Worm (Caenorhabditis elegans) whole organism, L2 larva: ENCODE results near the gene F36D3.16.

Experiments used
- C34F6.9 ChIP-seq: fragments of 150-350 bp; optimal IDR thresholded peaks from 2 replicates; lab custom pipeline; 2014; ENCODE audit warnings: missing biosample characterization, missing genetic modification characterization
- F13H6.1 ChIP-seq: sonication (generic microtip); optimal IDR thresholded peaks from 2 replicates; lab custom pipeline; 2016; ENCODE audit warnings: missing genetic modification characterization, missing compliant biosample characterization
- ZK546.5 ChIP-seq: sonication (generic microtip); optimal IDR thresholded peaks from 2 replicates; lab custom pipeline; 2017; ENCODE audit warnings: missing biosample characterization, missing genetic modification characterization
- alr-1 ChIP-seq: fragments of 150-350 bp; optimal IDR thresholded peaks from 2 replicates; lab custom pipeline; 2014; ENCODE audit warnings: missing biosample characterization, missing genetic modification characterization
- aly-2 ChIP-seq: fragments of 150-350 bp; optimal IDR thresholded peaks from 2 replicates; lab custom pipeline; 2014; ENCODE audit warnings: missing biosample characterization, missing genetic modification characterization
- ama-1 ChIP-seq: fragments of 150-350 bp; optimal IDR thresholded peaks from 2 replicates; lab custom pipeline; 2018; ENCODE audit warnings: inconsistent platforms
- blmp-1 ChIP-seq: sonication (generic microtip); optimal IDR thresholded peaks from 2 replicates; lab custom pipeline; 2017; ENCODE audit warnings: missing genetic modification characterization, mild to moderate bottlenecking, missing compliant biosample characterization, antibody characterized with exemption, moderate library complexity; ENCODE audit not compliant: insufficient read depth
- ceh-82 ChIP-seq: fragments of 150-350 bp; optimal IDR thresholded peaks from 2 replicates; lab custom pipeline; 2014; ENCODE audit warnings: missing biosample characterization, missing genetic modification characterization
- crh-2 ChIP-seq: sonication (generic microtip); optimal IDR thresholded peaks from 2 replicates; lab custom pipeline; 2017; ENCODE audit warnings: missing biosample characterization, missing genetic modification characterization
- dmd-4 ChIP-seq: sonication (generic microtip); optimal IDR thresholded peaks from 2 replicates; lab custom pipeline; 2017; ENCODE audit warnings: missing biosample characterization, missing genetic modification characterization
- egl-27 ChIP-seq: sonication (generic microtip); optimal IDR thresholded peaks from 3 replicates; lab custom pipeline; 2017; ENCODE audit warnings: missing biosample characterization, missing genetic modification reagents, missing genetic modification characterization
- elt-1 ChIP-seq: fragments of 150-350 bp; optimal IDR thresholded peaks from 2 replicates; lab custom pipeline; 2014; ENCODE audit warnings: missing biosample characterization, missing genetic modification characterization
- elt-3 ChIP-seq: sonication (generic microtip); optimal IDR thresholded peaks from 2 replicates; lab custom pipeline; 2017; ENCODE audit warnings: missing biosample characterization, missing genetic modification characterization
- fos-1 ChIP-seq: fragments of 150-350 bp; optimal IDR thresholded peaks from 2 replicates; lab custom pipeline; 2014; ENCODE audit warnings: missing biosample characterization, missing genetic modification characterization
- gmeb-1 ChIP-seq: fragments of 150-350 bp; optimal IDR thresholded peaks from 2 replicates; lab custom pipeline; 2014; ENCODE audit warnings: missing biosample characterization, missing genetic modification characterization
- lin-13 ChIP-seq: fragments of 150-350 bp; optimal IDR thresholded peaks from 2 replicates; lab custom pipeline; 2014; ENCODE audit warnings: missing biosample characterization, missing genetic modification reagents, missing genetic modification characterization
- lsy-2 ChIP-seq, 2 experiments: fragments of 150-350 bp in 1 of 2; sonication (generic microtip) in 1 of 2; optimal IDR thresholded peaks; 2 replicates each; lab custom pipeline; 2014 to 2017; ENCODE audit warnings: missing biosample characterization in 2 of 2, missing genetic modification characterization in 2 of 2
- mab-5 ChIP-seq: fragments of 150-350 bp; optimal IDR thresholded peaks from 2 replicates; lab custom pipeline; 2014; ENCODE audit warnings: missing biosample characterization, missing genetic modification characterization
- mdl-1 ChIP-seq, 2 experiments: fragments of 150-350 bp in 1 of 2; sonication (generic microtip) in 1 of 2; optimal IDR thresholded peaks; 2 replicates each; lab custom pipeline; 2017; ENCODE audit warnings: missing biosample characterization in 2 of 2, missing genetic modification characterization in 2 of 2
- nhr-10 ChIP-seq: sonication (generic microtip); optimal IDR thresholded peaks from 2 replicates; lab custom pipeline; 2017; ENCODE audit warnings: missing biosample characterization, missing genetic modification characterization
- nhr-11 ChIP-seq: fragments of 150-350 bp; optimal IDR thresholded peaks from 2 replicates; lab custom pipeline; 2014; ENCODE audit warnings: missing biosample characterization, missing genetic modification characterization
- nhr-12 ChIP-seq: fragments of 150-350 bp; optimal IDR thresholded peaks from 2 replicates; lab custom pipeline; 2014; ENCODE audit warnings: missing biosample characterization, missing genetic modification characterization
- nhr-23 ChIP-seq: fragments of 150-350 bp; optimal IDR thresholded peaks from 2 replicates; lab custom pipeline; 2014; ENCODE audit warnings: missing biosample characterization, missing genetic modification reagents, missing genetic modification characterization
- nhr-25 ChIP-seq: fragments of 150-350 bp; sonication (generic microtip); optimal IDR thresholded peaks from 3 replicates; lab custom pipeline; 2014; ENCODE audit warnings: missing biosample characterization, missing genetic modification characterization
- nhr-6 ChIP-seq: fragments of 150-350 bp; optimal IDR thresholded peaks from 2 replicates; lab custom pipeline; 2014; ENCODE audit warnings: missing biosample characterization, missing genetic modification characterization
- nhr-77 ChIP-seq: fragments of 150-350 bp; optimal IDR thresholded peaks from 2 replicates; lab custom pipeline; 2014; ENCODE audit warnings: missing biosample characterization, missing genetic modification characterization
- skn-1 ChIP-seq: sonication (generic microtip); optimal IDR thresholded peaks from 2 replicates; lab custom pipeline; 2017; ENCODE audit warnings: missing biosample characterization, missing genetic modification characterization
- sma-3 ChIP-seq: sonication (generic microtip); optimal IDR thresholded peaks from 2 replicates; lab custom pipeline; 2016; ENCODE audit warnings: missing genetic modification reagents, missing genetic modification characterization, missing compliant biosample characterization
- snpc-4 ChIP-seq: fragments of 150-350 bp; optimal IDR thresholded peaks from 2 replicates; lab custom pipeline; 2014; ENCODE audit warnings: missing biosample characterization, missing genetic modification characterization
- unc-39 ChIP-seq: fragments of 150-350 bp; optimal IDR thresholded peaks from 2 replicates; lab custom pipeline; 2014; ENCODE audit warnings: missing biosample characterization, missing genetic modification characterization
- zag-1 ChIP-seq: fragments of 150-350 bp; optimal IDR thresholded peaks from 2 replicates; lab custom pipeline; 2014; ENCODE audit warnings: missing biosample characterization, missing genetic modification characterization
- ztf-1 ChIP-seq: fragments of 200-800 bp; sonication (Bioruptor generic); conservative IDR thresholded peaks from 2 replicates; pipeline ENCODE4 v1.3.6; 2022; ENCODE audit warnings: missing genetic modification characterization, missing compliant biosample characterization
- ztf-11 ChIP-seq: sonication (generic microtip); optimal IDR thresholded peaks from 2 replicates; lab custom pipeline; 2017; ENCODE audit warnings: missing biosample characterization, missing genetic modification characterization
- ztf-4 ChIP-seq: fragments of 150-350 bp; optimal IDR thresholded peaks from 2 replicates; lab custom pipeline; 2014; ENCODE audit warnings: missing biosample characterization, missing genetic modification characterization

F36D3.16 gene

DNA sequence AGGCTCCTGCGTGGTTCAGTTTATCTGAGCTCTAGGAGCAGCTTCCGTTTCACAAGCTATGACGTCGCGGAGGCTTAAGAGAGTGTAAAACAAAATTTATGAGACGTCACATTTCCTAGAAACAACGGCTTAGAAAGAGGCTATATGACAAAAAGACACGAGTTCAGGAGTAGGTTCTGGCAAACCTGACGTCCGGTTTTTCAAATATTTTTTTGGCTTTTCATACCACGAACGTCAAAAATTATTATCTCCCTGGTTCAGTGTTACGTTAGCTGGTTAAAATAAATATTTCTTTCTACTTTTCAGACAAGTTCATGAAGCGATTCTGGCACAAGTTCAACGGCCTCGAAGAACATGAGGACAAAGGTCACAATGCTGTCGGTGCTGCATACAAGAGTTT is at the start of gene F36D3.16:
TSS of gene F36D3.16 (plus strand) at position 301 of the 400 bp plus-strand sequence.
- TF ChIP-seq aly-2 (tag; lab: Kevin White, UChicago) (no peak), nhr-12 (tag; lab: Kevin White, UChicago) (no peak), lin-13 (GFP tag; lab: Kevin White, UChicago) (no peak), ztf-1 (GFP tag; lab: Robert Waterston, UW) (no peak), nhr-10 (tag; lab: Kevin White, UChicago) (no peak)

DNA sequence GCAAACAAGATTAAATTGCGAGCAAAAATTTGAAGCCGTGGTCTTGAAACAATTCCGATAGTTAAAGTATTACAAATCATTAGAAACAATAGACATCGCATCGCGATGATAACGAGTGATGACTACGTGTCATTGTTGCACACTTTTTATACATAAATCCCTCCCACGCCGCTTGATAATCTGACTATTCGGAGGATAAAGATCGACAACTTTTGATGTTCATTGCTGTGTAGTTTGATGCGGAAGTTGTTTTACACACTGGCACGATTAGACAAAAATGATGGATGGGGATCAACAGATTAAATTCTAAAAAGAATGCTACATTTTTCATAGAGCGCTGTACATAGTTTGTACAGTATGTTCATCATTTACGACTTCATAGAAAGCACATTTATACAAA is 48.6 kb upstream of the F36D3.16 start, which contains the start of gene T08G3.11:
TSS of gene T08G3.11 (minus strand) at position 101 of the 400 bp plus-strand sequence.
- TF ChIP-seq nhr-23 (no peak), fos-1 (no peak), gmeb-1 (tag; lab: Kevin White, UChicago) (no peak), nhr-10 (tag; lab: Kevin White, UChicago) (no peak), nhr-25 (tag; lab: Kevin White, UChicago) (no peak), zag-1 (tag; lab: Kevin White, UChicago) (no peak), F13H6.1 (tag; lab: Kevin White, UChicago) (no peak), ZK546.5 (tag; lab: Kevin White, UChicago) (no peak), ceh-82 (tag; lab: Kevin White, UChicago) (no peak), nhr-11 (tag; lab: Kevin White, UChicago) (no peak), lsy-2 (tag; optimal IDR thresholded peaks at IDR 0.05; lab: Kevin White, UChicago) (no peak), skn-1 (tag; lab: Kevin White, UChicago) (no peak), ztf-4 (tag; lab: Kevin White, UChicago) (no peak), unc-39 (tag; lab: Kevin White, UChicago) (no peak), mab-5 (tag; lab: Kevin White, UChicago) (no peak), egl-27 (tag; lab: Kevin White, UChicago) (no peak), C34F6.9 (tag; lab: Kevin White, UChicago) (no peak)

DNA sequence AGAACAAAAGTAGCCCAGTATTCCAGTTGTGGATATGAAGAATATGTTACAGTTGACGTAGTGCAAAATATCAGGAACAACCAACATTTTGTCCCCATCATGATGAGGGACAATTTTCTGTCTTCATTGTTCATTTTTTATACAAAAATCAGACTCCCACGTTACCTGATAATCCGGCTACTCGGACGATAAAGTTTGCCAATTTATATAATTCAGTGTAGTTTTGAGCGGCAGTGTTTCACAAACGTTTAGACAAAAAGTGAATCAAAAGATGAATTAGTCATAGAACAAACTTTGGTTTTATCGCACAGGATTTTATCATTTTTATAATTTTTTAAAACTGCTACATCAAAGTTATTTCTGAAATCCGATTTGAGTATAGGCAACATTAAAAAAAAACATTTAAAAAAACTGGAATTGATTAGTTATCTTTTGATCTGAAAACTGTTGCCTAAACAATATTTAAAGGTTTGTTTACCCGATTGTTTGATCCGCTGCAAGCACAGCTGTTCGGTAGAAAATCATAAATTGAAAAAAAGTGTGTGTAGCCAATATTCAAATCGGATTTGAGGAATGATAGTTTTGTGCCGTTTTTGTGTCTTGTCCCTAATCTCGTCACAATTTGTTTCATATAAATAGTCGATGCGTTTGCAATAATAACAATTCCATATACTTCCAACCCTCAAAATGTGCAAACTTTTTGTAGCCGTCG is 46.8 kb upstream of the F36D3.16 start, which contains the start of the genes F57E7.4 and spig-6:
TSS of gene F57E7.4 (minus strand) at position 101 of the 712 bp plus-strand sequence.
TSS of gene spig-6 (plus strand) at position 662 of the 712 bp plus-strand sequence.
- TF ChIP-seq gmeb-1 (tag; lab: Kevin White, UChicago) (no peak), blmp-1 (tag; lab: Kevin White, UChicago) (no peak), ztf-11 (tag; lab: Kevin White, UChicago) (no peak), ztf-4 (tag; lab: Kevin White, UChicago) (no peak), nhr-25 (tag; lab: Kevin White, UChicago) (no peak), zag-1 (tag; lab: Kevin White, UChicago) (no peak), elt-1 (tag; lab: Kevin White, UChicago) (no peak), F13H6.1 (tag; lab: Kevin White, UChicago) (no peak), nhr-12 (tag; lab: Kevin White, UChicago) (no peak), egl-27 (tag; lab: Kevin White, UChicago) (no peak), mab-5 (tag; lab: Kevin White, UChicago) (no peak), dmd-4 (tag; lab: Kevin White, UChicago) (no peak), nhr-6 (tag; lab: Kevin White, UChicago) (no peak), crh-2 (no peak), mdl-1 (tag; optimal IDR thresholded peaks at IDR 0.05; lab: Kevin White, UChicago) (no peak), alr-1 (tag; lab: Kevin White, UChicago) (no peak), ama-1 (lab: Kevin White, UChicago) (no peak), nhr-10 (tag; lab: Kevin White, UChicago) (no peak), nhr-77 (no peak), unc-39 (tag; lab: Kevin White, UChicago) (no peak)

DNA sequence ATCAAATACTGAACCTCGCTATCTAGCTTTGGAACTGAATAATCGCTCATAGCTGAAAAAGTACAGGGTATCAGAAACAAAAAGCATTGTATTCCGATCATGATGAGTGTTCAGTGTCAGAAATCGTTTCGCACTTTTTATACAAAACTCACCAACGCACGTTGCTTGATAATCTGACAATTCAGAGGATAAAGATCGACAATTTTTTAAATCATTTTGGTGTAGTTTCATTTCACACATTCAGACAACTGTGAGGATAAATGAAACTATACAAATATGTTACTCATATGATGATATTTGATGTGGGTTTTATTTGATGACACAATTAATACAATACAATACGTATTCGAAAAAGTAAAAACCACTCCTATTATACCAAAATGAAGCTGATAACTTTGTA is 44.9 kb upstream of the F36D3.16 start, which contains the start of gene F57E7.2:
TSS of gene F57E7.2 (minus strand) at position 101 of the 400 bp plus-strand sequence.
- no peak for TF ChIP-seq ztf-11 (tag; lab: Kevin White, UChicago)
- TF ChIP-seq snpc-4, result no peak
- TF ChIP-seq elt-3 (tag; lab: Kevin White, UChicago), result no peak
- TF ChIP-seq fos-1, result no peak
- TF ChIP-seq sma-3 (GFP tag; lab: Kevin White, UChicago), result no peak
- TF ChIP-seq mab-5 (tag; lab: Kevin White, UChicago), result no peak
- TF ChIP-seq ztf-4 (tag; lab: Kevin White, UChicago), result no peak
- no peak for TF ChIP-seq mdl-1 (tag; optimal IDR thresholded peaks at IDR 0.05; lab: Kevin White, UChicago)
- TF ChIP-seq gmeb-1 (tag; lab: Kevin White, UChicago), result no peak
- no peak for TF ChIP-seq egl-27 (tag; lab: Kevin White, UChicago)
